Fruit fly (Drosophila melanogaster): ENCODE results near the gene CG10252.

CG10252 gene

DNA sequence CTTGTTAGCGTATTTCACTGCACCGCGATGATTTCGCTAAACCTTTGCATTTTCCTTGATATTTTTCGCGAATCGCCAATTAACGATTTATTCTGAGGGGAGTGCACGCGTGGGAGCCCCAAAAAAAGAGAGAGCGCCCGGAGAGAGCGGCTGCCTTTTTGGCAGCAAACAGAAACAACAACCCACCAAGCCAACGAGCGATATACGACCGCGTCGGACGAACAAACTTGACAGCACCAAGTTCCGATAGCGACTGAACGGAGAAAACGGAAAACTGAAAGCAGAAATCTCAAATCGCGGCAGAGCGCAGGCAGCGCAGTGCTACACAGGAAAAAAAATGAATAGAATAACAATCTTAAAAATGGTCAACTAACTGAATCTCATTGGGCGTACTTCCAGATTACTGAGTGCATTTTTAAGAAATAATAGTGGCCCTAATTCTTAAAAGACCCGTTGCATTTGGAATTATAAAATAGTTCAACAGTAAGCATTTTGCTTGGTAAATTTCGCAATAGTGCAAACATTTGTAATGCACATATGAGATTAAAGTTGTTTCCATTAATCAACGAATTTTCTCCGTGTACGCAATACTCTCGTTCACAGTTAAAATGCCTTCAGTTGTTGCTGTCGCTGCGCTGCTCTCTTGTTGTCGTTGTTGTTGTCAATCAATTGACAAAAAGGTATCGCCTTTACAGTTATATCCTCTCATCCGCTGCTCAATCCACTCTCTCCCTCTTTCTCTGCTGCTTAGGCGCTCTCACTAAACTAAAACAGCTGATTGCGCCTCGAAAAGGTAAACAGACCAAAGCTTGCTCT is 26.4 kb downstream of the CG10252 start, which contains the start of gene CG31145 (continued):
- TF ChIP-seq CG7368 (GFP tag; optimal IDR thresholded peaks at IDR 0.05): peak; percentile 99
- TF ChIP-seq CG6163 (GFP tag; IDR thresholded peaks at IDR 0.05): peak; percentile 99
- peak; percentile 94 for TF ChIP-seq Hr38 (GFP tag; optimal IDR thresholded peaks at IDR 0.05)
- peak; percentile 99 for TF ChIP-seq spab (GFP tag; optimal IDR thresholded peaks at IDR 0.05)
- TF ChIP-seq fd85E (GFP tag; optimal IDR thresholded peaks at IDR 0.05): peak; percentile 98
- TF ChIP-seq cyc (GFP tag; optimal IDR thresholded peaks at IDR 0.05): peak; percentile 99
- peak; percentile 100 for TF ChIP-seq esn (GFP tag; optimal IDR thresholded peaks at IDR 0.05)
- peak; percentile 100 for TF ChIP-seq CG6792 (GFP tag; optimal IDR thresholded peaks at IDR 0.05)
- TF ChIP-seq dac (GFP tag; optimal IDR thresholded peaks at IDR 0.05): peak; percentile 100
- TF ChIP-seq CG8632 (GFP tag; optimal IDR thresholded peaks at IDR 0.05): peak; percentile 100
- TF ChIP-seq CG6276 (GFP tag; optimal IDR thresholded peaks at IDR 0.05): peak; percentile 100
- peak; percentile 100 for TF ChIP-seq CG15336 (GFP tag; IDR thresholded peaks at IDR 0.05)
- peak; percentile 99 for TF ChIP-seq CG11902 (GFP tag; optimal IDR thresholded peaks at IDR 0.05)
- TF ChIP-seq pdm3 (GFP tag; optimal IDR thresholded peaks at IDR 0.05): peak; percentile 100
- TF ChIP-seq CG11762 (GFP tag; optimal IDR thresholded peaks at IDR 0.05; ENCODE audit: insufficient read depth): peak; percentile 100
- TF ChIP-seq fd59A (GFP tag; optimal IDR thresholded peaks at IDR 0.05): peak; percentile 99
- TF ChIP-seq Gug (GFP tag; IDR thresholded peaks at IDR 0.05): peak; percentile 99
- peak; percentile 98 for TF ChIP-seq dsx (GFP tag; optimal IDR thresholded peaks at IDR 0.05; ENCODE audit: poor library complexity, severe bottlenecking)
- peak; percentile 100 for TF ChIP-seq CG3919 (GFP tag; optimal IDR thresholded peaks at IDR 0.05)
- peak; percentile 99 for TF ChIP-seq Ets21C (GFP tag; optimal IDR thresholded peaks at IDR 0.05)
- peak; percentile 98 for TF ChIP-seq fkh (GFP tag; optimal IDR thresholded peaks at IDR 0.05)
- peak; percentile 100 for TF ChIP-seq CG8119 (GFP tag; IDR thresholded peaks at IDR 0.05)
- TF ChIP-seq CG4318 (GFP tag; optimal IDR thresholded peaks at IDR 0.05): peak; percentile 100
- peak; percentile 99 for TF ChIP-seq CG3032 (tag; optimal IDR thresholded peaks at IDR 0.05)
- TF ChIP-seq Blimp-1 (GFP tag; optimal IDR thresholded peaks at IDR 0.05): peak; percentile 98
- peak; percentile 99 for TF ChIP-seq Ets96B (tag; optimal IDR thresholded peaks at IDR 0.05)
- TF ChIP-seq eg (GFP tag; IDR thresholded peaks at IDR 0.05): peak; percentile 99
- peak; percentile 100 for TF ChIP-seq Hr4 (GFP tag; optimal IDR thresholded peaks at IDR 0.05)
- peak; percentile 100 for TF ChIP-seq Sox15 (GFP tag; optimal IDR thresholded peaks at IDR 0.05)
- peak; percentile 99 for TF ChIP-seq CG6854 (GFP tag; optimal IDR thresholded peaks at IDR 0.05)
- peak; percentile 99 for TF ChIP-seq CG16779 (tag; optimal IDR thresholded peaks at IDR 0.05)
- TF ChIP-seq CG34406 (GFP tag; optimal IDR thresholded peaks at IDR 0.05): peak; percentile 100
- TF ChIP-seq CG6808 (GFP tag; optimal IDR thresholded peaks at IDR 0.05): peak; percentile 98
- TF ChIP-seq Eip78C (GFP tag): peak; percentile 100

DNA sequence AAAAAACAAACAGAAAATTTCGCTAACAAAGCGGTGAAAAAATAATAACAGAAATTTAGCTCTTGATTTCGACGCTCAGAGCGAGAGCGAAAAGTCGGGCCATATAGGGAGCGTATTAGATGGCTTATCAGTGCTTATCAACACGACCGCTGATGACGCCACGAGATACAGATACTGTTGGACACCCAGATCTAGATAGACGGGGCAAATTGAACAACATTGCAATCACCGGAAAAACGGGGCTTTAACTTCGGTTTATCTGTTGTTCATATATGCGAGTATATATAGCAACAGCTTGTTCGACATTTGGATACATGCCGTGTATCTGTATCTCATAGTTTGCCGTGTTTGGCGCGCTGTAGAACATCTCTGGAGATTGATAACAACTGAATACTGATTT is 27.5 kb downstream of the CG10252 start:
- no peak for TF ChIP-seq CG8632 (GFP tag; optimal IDR thresholded peaks at IDR 0.05)
- peak; percentile 13 for TF ChIP-seq vri (GFP tag; optimal IDR thresholded peaks at IDR 0.05)
- no peak for TF ChIP-seq cyc (GFP tag; optimal IDR thresholded peaks at IDR 0.05)
- TF ChIP-seq svp (GFP tag): peak; percentile 32

DNA sequence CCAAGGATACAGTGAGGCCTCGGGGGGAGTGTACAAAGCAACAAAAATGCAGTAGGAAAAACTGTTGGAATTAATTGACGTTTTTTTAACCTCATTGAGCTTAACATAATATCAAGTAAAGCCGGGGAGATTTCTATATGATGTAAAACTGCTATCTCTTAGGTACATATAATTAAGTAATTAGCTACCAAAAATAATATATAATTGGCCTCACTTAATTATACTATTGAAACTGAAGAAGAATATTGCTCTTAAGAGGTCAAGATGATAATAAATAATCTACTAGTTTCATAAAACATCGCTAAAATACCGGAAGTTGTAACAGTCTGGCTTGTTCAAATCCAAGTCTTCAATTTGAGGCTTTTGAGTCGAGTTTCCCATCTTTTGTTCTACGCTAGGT is 28.6 kb downstream of the CG10252 start:
- TF ChIP-seq CG34406 (GFP tag; optimal IDR thresholded peaks at IDR 0.05): no peak
- peak; percentile 5 for TF ChIP-seq esn (GFP tag; optimal IDR thresholded peaks at IDR 0.05)
- no peak for TF ChIP-seq CG8319 (GFP tag; optimal IDR thresholded peaks at IDR 0.05)
- TF ChIP-seq Lpt (GFP tag; optimal IDR thresholded peaks at IDR 0.05): no peak
- no peak for TF ChIP-seq CG10669 (GFP tag; optimal IDR thresholded peaks at IDR 0.05)
- no peak for TF ChIP-seq CG11762 (GFP tag; optimal IDR thresholded peaks at IDR 0.05; ENCODE audit: insufficient read depth)
- TF ChIP-seq vri (GFP tag; optimal IDR thresholded peaks at IDR 0.05): no peak
- peak; percentile 74 for TF ChIP-seq Eip78C (GFP tag)
- no peak for TF ChIP-seq acj6 (GFP tag; optimal IDR thresholded peaks at IDR 0.05)
- TF ChIP-seq svp (GFP tag): peak; percentile 85
- peak; percentile 16 for TF ChIP-seq topi (GFP tag; optimal IDR thresholded peaks at IDR 0.05)
- TF ChIP-seq cyc (GFP tag; optimal IDR thresholded peaks at IDR 0.05): no peak
- TF ChIP-seq CG6276 (GFP tag; optimal IDR thresholded peaks at IDR 0.05): no peak
- TF ChIP-seq achi (GFP tag; optimal IDR thresholded peaks at IDR 0.05): no peak
- no peak for TF ChIP-seq CG3032 (tag; optimal IDR thresholded peaks at IDR 0.05)
- TF ChIP-seq fkh (GFP tag; optimal IDR thresholded peaks at IDR 0.05): no peak
- TF ChIP-seq spab (GFP tag; optimal IDR thresholded peaks at IDR 0.05): no peak
- TF ChIP-seq Smox (GFP tag; optimal IDR thresholded peaks at IDR 0.05): no peak
- no peak for TF ChIP-seq CG10631 (GFP tag; optimal IDR thresholded peaks at IDR 0.05)
- no peak for TF ChIP-seq Sox14 (GFP tag; optimal IDR thresholded peaks at IDR 0.05)
- TF ChIP-seq Eip93F (GFP tag; optimal IDR thresholded peaks at IDR 0.05): no peak
- TF ChIP-seq CG4318 (GFP tag; optimal IDR thresholded peaks at IDR 0.05): no peak
- TF ChIP-seq dac (GFP tag; optimal IDR thresholded peaks at IDR 0.05): no peak
- no peak for TF ChIP-seq Sox15 (GFP tag; optimal IDR thresholded peaks at IDR 0.05)
